Worm (Caenorhabditis elegans) whole organism, L3 larva: ENCODE data around the gene pho-9.

Experiments
- ama-1 ChIP-seq: fragments of 150-350 bp; optimal IDR thresholded peaks from 2 replicates; lab custom pipeline; 2018
- skn-1 ChIP-seq: fragments of 150-350 bp; optimal IDR thresholded peaks from 2 replicates; lab custom pipeline; 2014; ENCODE audit warnings: missing biosample characterization, missing genetic modification characterization

- TF ChIP-seq skn-1 (tag; lab: Kevin White, UChicago) (no peak), ama-1 (no peak)
These were observed 8.5 kb upstream of the pho-9 start for ce11 chrIII:2769078-2769477.
